Worm (Caenorhabditis elegans) whole organism, L1 larva: Measurements from ENCODE around the gene pigq-1.

Experiments
- ama-1 ChIP-seq: fragments of 150-350 bp; optimal IDR thresholded peaks from 2 replicates; lab custom pipeline; 2014
- ceh-82 ChIP-seq, 3 experiments: fragments of 150-350 bp in 1 of 3; sonication (generic microtip) in 2 of 3; optimal IDR thresholded peaks; 2 replicates each; lab custom pipeline; 2014 to 2017; ENCODE audit warnings: missing biosample characterization in 3 of 3, missing genetic modification characterization in 3 of 3
- dpl-1 ChIP-seq, 3 experiments: fragments of 150-350 bp in 2 of 3; sonication (generic microtip) in 1 of 3; optimal IDR thresholded peaks; 2 replicates each; lab custom pipeline; 2014 to 2017; ENCODE audit warnings: missing biosample characterization in 3 of 3, missing genetic modification characterization in 3 of 3, missing genetic modification reagents in 3 of 3
- elt-3 ChIP-seq, 6 experiments: fragments of 150-350 bp in 1 of 6; sonication (generic microtip); optimal IDR thresholded peaks; 2 replicates each; lab custom pipeline; 2017 to 2018; ENCODE audit warnings: missing biosample characterization in 6 of 6, missing genetic modification characterization in 6 of 6, inconsistent platforms in 1 of 6
- lin-35 ChIP-seq, 2 experiments: fragments of 150-350 bp; optimal IDR thresholded peaks; 2 replicates each; lab custom pipeline; 2014; ENCODE audit warnings: missing biosample characterization in 2 of 2, missing genetic modification characterization in 2 of 2, missing genetic modification reagents in 2 of 2
- lsy-2 ChIP-seq, 2 experiments: fragments of 150-350 bp; optimal IDR thresholded peaks; 2 replicates each; lab custom pipeline; 2014; ENCODE audit warnings: missing biosample characterization in 2 of 2, missing genetic modification characterization in 2 of 2
- nhr-12 ChIP-seq: sonication (generic microtip); optimal IDR thresholded peaks from 2 replicates; lab custom pipeline; 2017; ENCODE audit warnings: missing biosample characterization, missing genetic modification characterization
- nhr-20 ChIP-seq: sonication (generic microtip); optimal IDR thresholded peaks from 2 replicates; lab custom pipeline; 2016; ENCODE audit warnings: mild to moderate bottlenecking, missing genetic modification characterization, missing compliant biosample characterization
- tbx-2 ChIP-seq: sonication (generic microtip); optimal IDR thresholded peaks from 2 replicates; lab custom pipeline; 2016; ENCODE audit warnings: missing genetic modification characterization, missing compliant biosample characterization
- unc-130 ChIP-seq: fragments of 150-350 bp; optimal IDR thresholded peaks from 2 replicates; lab custom pipeline; 2017; ENCODE audit warnings: missing biosample characterization, missing genetic modification characterization, inconsistent platforms
- unc-98 ChIP-seq: fragments of 200-800 bp; sonication (Bioruptor generic); IDR thresholded peaks from 2 replicates; pipeline ENCODE4 v1.3.6; 2022; ENCODE audit warnings: missing genetic modification characterization, missing compliant biosample characterization

ce11 chrIV:11101383-11101782 lies 45.7 kb downstream of the pigq-1 start, which contains the start of gene srlf-18:
- no peak for TF ChIP-seq unc-98
- TF ChIP-seq lin-35 (GFP tag; optimal IDR thresholded peaks at IDR 0.05; lab: Kevin White, UChicago) = no peak
- no peak for TF ChIP-seq ama-1 (lab: Kevin White, UChicago)
- TF ChIP-seq tbx-2 = no peak
- no peak for TF ChIP-seq unc-130 (tag; lab: Kevin White, UChicago)
- TF ChIP-seq ceh-82 (tag; optimal IDR thresholded peaks at IDR 0.05; lab: Kevin White, UChicago) = no peak
- no peak for TF ChIP-seq dpl-1 (GFP tag; optimal IDR thresholded peaks at IDR 0.05; lab: Kevin White, UChicago)
- TF ChIP-seq elt-3 (tag; optimal IDR thresholded peaks at IDR 0.05; lab: Kevin White, UChicago) = no peak
- TF ChIP-seq nhr-12 = no peak
- no peak for TF ChIP-seq nhr-20
- no peak for TF ChIP-seq lsy-2 (tag; optimal IDR thresholded peaks at IDR 0.05; lab: Kevin White, UChicago)
